Worm (Caenorhabditis elegans) whole organism, late embryonic: ENCODE results near the gene srd-54.
"Not testable (repeated sequence)": the region's sequence is repeated elsewhere in the genome, so short reads cannot be mapped to it uniquely, and the experiment has no call there.

Experiments
- C08G9.2 ChIP-seq: sonication (generic microtip); optimal IDR thresholded peaks from 2 replicates; lab custom pipeline; 2016; ENCODE audit warnings: mild to moderate bottlenecking, missing genetic modification characterization, moderate library complexity, missing compliant biosample characterization
- C38D4.7 ChIP-seq: fragments of 200-800 bp; sonication (Bioruptor generic); optimal IDR thresholded peaks from 2 replicates; lab custom pipeline; 2018; ENCODE audit warnings: mild to moderate bottlenecking, missing genetic modification characterization, moderate library complexity, missing compliant biosample characterization
- K09A11.1 ChIP-seq: sonication (generic microtip); optimal IDR thresholded peaks from 2 replicates; lab custom pipeline; 2017; ENCODE audit warnings: antibody characterized with exemption, mild to moderate bottlenecking, missing genetic modification characterization, missing compliant biosample characterization; ENCODE audit not compliant: insufficient read depth
- ahr-1 ChIP-seq: sonication (generic microtip); optimal IDR thresholded peaks from 2 replicates; lab custom pipeline; 2016; ENCODE audit warnings: missing genetic modification characterization, missing compliant biosample characterization
- ceh-22 ChIP-seq: sonication (generic microtip); optimal IDR thresholded peaks from 2 replicates; lab custom pipeline; 2017; ENCODE audit warnings: missing biosample characterization, missing genetic modification characterization
- ceh-24 ChIP-seq: sonication (generic microtip); optimal IDR thresholded peaks from 2 replicates; lab custom pipeline; 2016; ENCODE audit warnings: mild to moderate bottlenecking, missing genetic modification characterization, missing compliant biosample characterization
- ceh-48 ChIP-seq: sonication (generic microtip); optimal IDR thresholded peaks from 2 replicates; lab custom pipeline; 2016; ENCODE audit warnings: missing genetic modification characterization, inconsistent platforms, missing compliant biosample characterization
- ceh-9 ChIP-seq: sonication (generic microtip); optimal IDR thresholded peaks from 2 replicates; lab custom pipeline; 2016; ENCODE audit warnings: mild to moderate bottlenecking, missing genetic modification characterization, inconsistent platforms, missing compliant biosample characterization
- dmd-4 ChIP-seq: sonication (generic microtip); optimal IDR thresholded peaks from 2 replicates; lab custom pipeline; 2016; ENCODE audit warnings: borderline replicate concordance, missing genetic modification characterization, missing compliant biosample characterization
- elt-4 ChIP-seq: sonication (generic microtip); optimal IDR thresholded peaks from 2 replicates; lab custom pipeline; 2016; ENCODE audit warnings: missing genetic modification characterization, missing compliant biosample characterization
- ets-4 ChIP-seq: sonication (generic microtip); optimal IDR thresholded peaks from 2 replicates; lab custom pipeline; 2016; ENCODE audit warnings: missing genetic modification characterization, missing compliant biosample characterization
- eyg-1 ChIP-seq: sonication (generic microtip); optimal IDR thresholded peaks from 2 replicates; lab custom pipeline; 2016; ENCODE audit warnings: missing genotype, missing genetic modification characterization, missing compliant biosample characterization
- fax-1 ChIP-seq: sonication (generic microtip); optimal IDR thresholded peaks from 2 replicates; lab custom pipeline; 2016; ENCODE audit warnings: missing genotype, missing genetic modification characterization, missing compliant biosample characterization
- fkh-10 ChIP-seq: fragments of 150-350 bp; optimal IDR thresholded peaks from 2 replicates; lab custom pipeline; 2014; ENCODE audit warnings: missing biosample characterization, missing genetic modification reagents, missing genetic modification characterization
- gmeb-2 ChIP-seq: sonication (generic microtip); optimal IDR thresholded peaks from 2 replicates; lab custom pipeline; 2016; ENCODE audit warnings: missing genetic modification characterization, inconsistent platforms, missing compliant biosample characterization
- hlh-13 ChIP-seq: fragments of 200-800 bp; sonication (Bioruptor generic); optimal IDR thresholded peaks from 2 replicates; lab custom pipeline; 2018; ENCODE audit warnings: mild to moderate bottlenecking, missing genetic modification characterization, missing compliant biosample characterization
- hlh-15 ChIP-seq: sonication (generic microtip); optimal IDR thresholded peaks from 2 replicates; lab custom pipeline; 2016; ENCODE audit warnings: missing genetic modification characterization, missing compliant biosample characterization
- hlh-6 ChIP-seq: sonication (generic microtip); optimal IDR thresholded peaks from 2 replicates; lab custom pipeline; 2016; ENCODE audit warnings: missing genotype, missing genetic modification characterization, missing compliant biosample characterization
- hlh-8 ChIP-seq: sonication (generic microtip); optimal IDR thresholded peaks from 2 replicates; lab custom pipeline; 2016; ENCODE audit warnings: missing genotype, missing genetic modification characterization, missing compliant biosample characterization
- lim-6 ChIP-seq: sonication (generic microtip); optimal IDR thresholded peaks from 2 replicates; lab custom pipeline; 2016; ENCODE audit warnings: missing genetic modification characterization, missing compliant biosample characterization
- mec-3 ChIP-seq: sonication (generic microtip); optimal IDR thresholded peaks from 2 replicates; lab custom pipeline; 2016; ENCODE audit warnings: borderline replicate concordance, missing genetic modification characterization, missing compliant biosample characterization
- nfya-1 ChIP-seq: sonication (generic microtip); optimal IDR thresholded peaks from 2 replicates; lab custom pipeline; 2017; ENCODE audit warnings: missing genetic modification characterization, mild to moderate bottlenecking, missing compliant biosample characterization, antibody characterized with exemption, moderate library complexity
- npax-4 ChIP-seq: sonication (generic microtip); optimal IDR thresholded peaks from 2 replicates; lab custom pipeline; 2016; ENCODE audit warnings: missing genetic modification characterization, missing compliant biosample characterization
- odd-2 ChIP-seq: sonication (generic microtip); optimal IDR thresholded peaks from 2 replicates; lab custom pipeline; 2017; ENCODE audit warnings: antibody characterized with exemption, mild to moderate bottlenecking, missing genetic modification characterization, missing compliant biosample characterization
- pag-3 ChIP-seq: sonication (generic microtip); optimal IDR thresholded peaks from 2 replicates; lab custom pipeline; 2016; ENCODE audit warnings: missing compliant biosample characterization, missing genetic modification characterization, borderline replicate concordance
- pha-4 ChIP-seq: fragments of 150-350 bp; optimal IDR thresholded peaks from 2 replicates; lab custom pipeline; 2018; ENCODE audit warnings: missing biosample characterization, missing genetic modification reagents, missing genetic modification characterization
- pros-1 ChIP-seq: fragments of 150-350 bp; optimal IDR thresholded peaks from 2 replicates; lab custom pipeline; 2014; ENCODE audit warnings: missing biosample characterization, missing genetic modification reagents, missing genetic modification characterization
- ref-2 ChIP-seq: sonication (generic microtip); optimal IDR thresholded peaks from 2 replicates; lab custom pipeline; 2016; ENCODE audit warnings: missing genetic modification characterization, missing compliant biosample characterization
- sox-4 ChIP-seq: sonication (generic microtip); optimal IDR thresholded peaks from 2 replicates; lab custom pipeline; 2017; ENCODE audit warnings: mild to moderate bottlenecking, missing genetic modification characterization, inconsistent platforms, missing compliant biosample characterization
- syd-9 ChIP-seq: sonication (generic microtip); optimal IDR thresholded peaks from 2 replicates; lab custom pipeline; 2016; ENCODE audit warnings: mild to moderate bottlenecking, missing genetic modification characterization, moderate library complexity, missing compliant biosample characterization
- tbx-7 ChIP-seq: sonication (generic microtip); optimal IDR thresholded peaks from 2 replicates; lab custom pipeline; 2016; ENCODE audit warnings: missing genotype, missing genetic modification characterization, missing compliant biosample characterization
- unc-55 ChIP-seq: sonication (generic microtip); optimal IDR thresholded peaks from 2 replicates; lab custom pipeline; 2017; ENCODE audit warnings: missing biosample characterization, missing genetic modification reagents, missing genetic modification characterization
- unc-86 ChIP-seq: sonication (generic microtip); optimal IDR thresholded peaks from 2 replicates; lab custom pipeline; 2016; ENCODE audit warnings: missing genetic modification characterization, missing compliant biosample characterization
- ztf-16 ChIP-seq: sonication (generic microtip); optimal IDR thresholded peaks from 2 replicates; lab custom pipeline; 2017; ENCODE audit warnings: missing genetic modification characterization, missing compliant biosample characterization

Gene srd-54

ce11 chrII:7434958-7435357 is 2.5 kb downstream of the srd-54 start, which contains the start of gene K02A2.1:
Gene K02A2.1 (plus strand): TSS chrII:7435258.
- TF ChIP-seq pag-3 (tag; lab: Kevin White, UChicago); mec-3; pha-4: not testable (repeated sequence)
- TF ChIP-seq, all 69 proteins: peak for 0; not testable (repeated sequence) for 69

- TF ChIP-seq C08G9.2 (no peak), ceh-24 (no peak), hlh-13 (GFP tag; lab: Kevin White, UChicago) (no peak)
- TF ChIP-seq, all 69 proteins: peak for 0
These were observed 23.8 kb downstream of the srd-54 start, which contains the start of gene D1022.3 for ce11 chrII:7456184-7456583. Gene D1022.3 (minus strand): TSS chrII:7456284.

ce11 chrII:7457210-7457609 is 24.8 kb downstream of the srd-54 start, which contains the start of gene D1022.4:
Gene D1022.4 (minus strand): TSS chrII:7457292.
- no peak for TF ChIP-seq pha-4
- TF ChIP-seq nfya-1 = no peak
- TF ChIP-seq, all 69 proteins: peak for 0

ce11 chrII:7458706-7459105 is 26.3 kb downstream of the srd-54 start, which contains the start of gene D1022.5:
Gene D1022.5 (minus strand): TSS chrII:7458806.
- TF ChIP-seq unc-86 (tag; lab: Kevin White, UChicago) = no peak
- TF ChIP-seq C38D4.7 (GFP tag; lab: Kevin White, UChicago) = no peak
- no peak for TF ChIP-seq nfya-1
- no peak for TF ChIP-seq ztf-16 (tag; lab: Kevin White, UChicago)
- TF ChIP-seq ceh-22 (tag; lab: Kevin White, UChicago) = no peak
- TF ChIP-seq hlh-8 (tag; lab: Kevin White, UChicago) = no peak
- TF ChIP-seq hlh-6 (tag; lab: Kevin White, UChicago) = no peak
- TF ChIP-seq pros-1 (tag; lab: Kevin White, UChicago) = no peak
- no peak for TF ChIP-seq syd-9 (tag; lab: Kevin White, UChicago)

- TF ChIP-seq fax-1 (tag; lab: Kevin White, UChicago) (no peak), nfya-1 (no peak), dmd-4 (no peak), sox-4 (tag; lab: Kevin White, UChicago) (no peak), unc-55 (GFP tag; lab: Kevin White, UChicago) (no peak), ztf-16 (tag; lab: Kevin White, UChicago) (no peak), elt-4 (no peak), hlh-15 (tag; lab: Kevin White, UChicago) (no peak), lim-6 (tag; lab: Kevin White, UChicago) (no peak), ref-2 (tag; lab: Kevin White, UChicago) (no peak), ahr-1 (tag; lab: Kevin White, UChicago) (no peak), gmeb-2 (tag; lab: Kevin White, UChicago) (no peak), odd-2 (tag; lab: Kevin White, UChicago) (no peak), K09A11.1 (tag; lab: Kevin White, UChicago) (no peak), ceh-48 (no peak), ets-4 (tag; lab: Kevin White, UChicago) (no peak), tbx-7 (no peak), hlh-8 (tag; lab: Kevin White, UChicago) (no peak), eyg-1 (tag; lab: Kevin White, UChicago) (no peak), ceh-24 (no peak)
- TF ChIP-seq, all 69 proteins: peak for 0
These were observed 26.8 kb downstream of the srd-54 start, which contains the start of gene D1022.2 for ce11 chrII:7459205-7459604. Gene D1022.2 (plus strand): TSS chrII:7459505.

ce11 chrII:7465519-7465918 is 33.1 kb downstream of the srd-54 start, which contains the start of gene sro-1:
Gene sro-1 (minus strand): TSS chrII:7465619.
- TF ChIP-seq C08G9.2 = no peak
- no peak for TF ChIP-seq ceh-9 (tag; lab: Kevin White, UChicago)
- TF ChIP-seq sox-4 (tag; lab: Kevin White, UChicago) = no peak
- TF ChIP-seq fkh-10 (GFP tag; lab: Kevin White, UChicago) = no peak
- no peak for TF ChIP-seq npax-4 (tag; lab: Kevin White, UChicago)
